Fruit fly (Drosophila melanogaster): Measurements from ENCODE around the gene Gmppb.

The Gmppb gene

dm6 chr3R:4809944-4810653 is 1.1 kb upstream of the Gmppb start:
- TF ChIP-seq lola (GFP tag; optimal IDR thresholded peaks at IDR 0.05) (peak; percentile 52), HLH106 (tag; optimal IDR thresholded peaks at IDR 0.05) (peak; percentile 20), N (GFP tag; optimal IDR thresholded peaks at IDR 0.05) (no peak), OdsH (GFP tag; optimal IDR thresholded peaks at IDR 0.05) (peak; percentile 48), br (GFP tag; optimal IDR thresholded peaks at IDR 0.05) (peak; percentile 69), usp (GFP tag; optimal IDR thresholded peaks at IDR 0.05) (no peak), Vsx2 (GFP tag; optimal IDR thresholded peaks at IDR 0.05; ENCODE audit: partially characterized antibody) (peak; percentile 33), fru (GFP tag; optimal IDR thresholded peaks at IDR 0.05) (peak; percentile 60), CG9705 (GFP tag; optimal IDR thresholded peaks at IDR 0.05) (no peak), Jra (GFP tag; optimal IDR thresholded peaks at IDR 0.05) (peak; percentile 55), tai (GFP tag; optimal IDR thresholded peaks at IDR 0.05) (no peak), Rel (GFP tag; optimal IDR thresholded peaks at IDR 0.05) (no peak), Rel (tag; optimal IDR thresholded peaks at IDR 0.05) (peak; percentile 64), ey (GFP tag; optimal IDR thresholded peaks at IDR 0.05) (peak; percentile 49), Sp1 (GFP tag; optimal IDR thresholded peaks at IDR 0.05) (peak; percentile 47), Dif (GFP tag; optimal IDR thresholded peaks at IDR 0.05; ENCODE audit: partially characterized antibody) (peak; percentile 12), dsf (GFP tag; optimal IDR thresholded peaks at IDR 0.05; ENCODE audit: borderline replicate concordance) (no peak), Hr83 (GFP tag; optimal IDR thresholded peaks at IDR 0.05; ENCODE audit: poor library complexity, severe bottlenecking) (peak; percentile 79), Mio (GFP tag; optimal IDR thresholded peaks at IDR 0.05) (peak; percentile 1), CG32264 (GFP tag; optimal IDR thresholded peaks at IDR 0.05) (no peak), jim (GFP tag; optimal IDR thresholded peaks at IDR 0.05) (peak; percentile 41), brk (GFP tag; optimal IDR thresholded peaks at IDR 0.05) (peak; percentile 10), Hnf4 (GFP tag; optimal IDR thresholded peaks at IDR 0.05) (peak; percentile 73), pan (optimal IDR thresholded peaks at IDR 0.05) (no peak), sage (GFP tag; optimal IDR thresholded peaks at IDR 0.05) (no peak), dl (GFP tag; optimal IDR thresholded peaks at IDR 0.05; ENCODE audit: insufficient read depth in 1 of 2, partially characterized antibody in 2 of 2) (peak in 1 of 2 experiments; percentile 65), woc (GFP tag; optimal IDR thresholded peaks at IDR 0.05) (no peak), Dfd (GFP tag; optimal IDR thresholded peaks at IDR 0.05) (peak; percentile 98), GATAd (GFP tag; optimal IDR thresholded peaks at IDR 0.05) (no peak), sv (GFP tag; optimal IDR thresholded peaks at IDR 0.05) (no peak), CrebA (GFP tag; optimal IDR thresholded peaks at IDR 0.05; ENCODE audit: borderline replicate concordance) (no peak), h (GFP tag; optimal IDR thresholded peaks at IDR 0.05) (peak; percentile 67), Abd-B (GFP tag; optimal IDR thresholded peaks at IDR 0.05) (no peak), dmrt93B (GFP tag; optimal IDR thresholded peaks at IDR 0.05) (no peak), psq (GFP tag; optimal IDR thresholded peaks at IDR 0.05) (peak; percentile 99), Myc (optimal IDR thresholded peaks at IDR 0.05) (no peak), foxo (GFP tag; optimal IDR thresholded peaks at IDR 0.05) (peak in 1 of 2 experiments; percentile 35), rgr (GFP tag; optimal IDR thresholded peaks at IDR 0.05) (no peak), Hr78 (GFP tag; optimal IDR thresholded peaks at IDR 0.05) (no peak)

- no peak for TF ChIP-seq fru (GFP tag; optimal IDR thresholded peaks at IDR 0.05)
- TF ChIP-seq dl (GFP tag; optimal IDR thresholded peaks at IDR 0.05; ENCODE audit: insufficient read depth in 1 of 2, partially characterized antibody in 2 of 2), result no peak
- TF ChIP-seq Abd-B (GFP tag; optimal IDR thresholded peaks at IDR 0.05), result no peak
- TF ChIP-seq Jra (GFP tag; optimal IDR thresholded peaks at IDR 0.05), result no peak
- TF ChIP-seq Dif (GFP tag; optimal IDR thresholded peaks at IDR 0.05; ENCODE audit: partially characterized antibody), result no peak
- no peak for TF ChIP-seq sage (GFP tag; optimal IDR thresholded peaks at IDR 0.05)
- no peak for TF ChIP-seq GATAd (GFP tag; optimal IDR thresholded peaks at IDR 0.05)
- no peak for TF ChIP-seq usp (GFP tag; optimal IDR thresholded peaks at IDR 0.05)
- peak; percentile 8 for TF ChIP-seq OdsH (GFP tag; optimal IDR thresholded peaks at IDR 0.05)
- no peak for TF ChIP-seq Dfd (GFP tag; optimal IDR thresholded peaks at IDR 0.05)
- peak; percentile 33 for TF ChIP-seq woc (GFP tag; optimal IDR thresholded peaks at IDR 0.05)
- TF ChIP-seq Myc (optimal IDR thresholded peaks at IDR 0.05), result peak; percentile 7
- TF ChIP-seq brk (GFP tag; optimal IDR thresholded peaks at IDR 0.05), result no peak
- no peak for TF ChIP-seq dsf (GFP tag; optimal IDR thresholded peaks at IDR 0.05; ENCODE audit: borderline replicate concordance)
- TF ChIP-seq Rel (GFP tag; optimal IDR thresholded peaks at IDR 0.05), result no peak
- peak; percentile 54 for TF ChIP-seq Rel (tag; optimal IDR thresholded peaks at IDR 0.05)
- TF ChIP-seq Mio (GFP tag; optimal IDR thresholded peaks at IDR 0.05), result no peak
- no peak for TF ChIP-seq CrebA (GFP tag; optimal IDR thresholded peaks at IDR 0.05; ENCODE audit: borderline replicate concordance)
- TF ChIP-seq foxo (GFP tag; optimal IDR thresholded peaks at IDR 0.05), result no peak
- no peak for TF ChIP-seq br (GFP tag; optimal IDR thresholded peaks at IDR 0.05)
- TF ChIP-seq Sp1 (GFP tag; optimal IDR thresholded peaks at IDR 0.05), result peak; percentile 43
- TF ChIP-seq ey (GFP tag; optimal IDR thresholded peaks at IDR 0.05), result no peak
- TF ChIP-seq HLH106 (tag; optimal IDR thresholded peaks at IDR 0.05), result peak; percentile 9
- TF ChIP-seq CG9705 (GFP tag; optimal IDR thresholded peaks at IDR 0.05), result no peak
- no peak for TF ChIP-seq Hnf4 (GFP tag; optimal IDR thresholded peaks at IDR 0.05)
- TF ChIP-seq rgr (GFP tag; optimal IDR thresholded peaks at IDR 0.05), result peak; percentile 31
- no peak for TF ChIP-seq Vsx2 (GFP tag; optimal IDR thresholded peaks at IDR 0.05; ENCODE audit: partially characterized antibody)
- peak; percentile 35 for TF ChIP-seq h (GFP tag; optimal IDR thresholded peaks at IDR 0.05)
- no peak for TF ChIP-seq Hr78 (GFP tag; optimal IDR thresholded peaks at IDR 0.05)
- TF ChIP-seq dmrt93B (GFP tag; optimal IDR thresholded peaks at IDR 0.05), result no peak
- TF ChIP-seq Hr83 (GFP tag; optimal IDR thresholded peaks at IDR 0.05; ENCODE audit: poor library complexity, severe bottlenecking), result no peak
- no peak for TF ChIP-seq psq (GFP tag; optimal IDR thresholded peaks at IDR 0.05)
- TF ChIP-seq pan (optimal IDR thresholded peaks at IDR 0.05), result no peak
- no peak for TF ChIP-seq sv (GFP tag; optimal IDR thresholded peaks at IDR 0.05)
- TF ChIP-seq jim (GFP tag; optimal IDR thresholded peaks at IDR 0.05), result no peak
- no peak for TF ChIP-seq N (GFP tag; optimal IDR thresholded peaks at IDR 0.05)
- TF ChIP-seq CG32264 (GFP tag; optimal IDR thresholded peaks at IDR 0.05), result no peak
- no peak for TF ChIP-seq lola (GFP tag; optimal IDR thresholded peaks at IDR 0.05)
- no peak for TF ChIP-seq tai (GFP tag; optimal IDR thresholded peaks at IDR 0.05)
These were observed 791 bp downstream of the Gmppb start, which contains the start of the genes Hus1-like and ctrip for dm6 chr3R:4811936-4812534. Gene Hus1-like, minus strand, starts transcription at chr3R:4812096. Gene ctrip, minus strand, starts transcription at chr3R:4812096.
